Fruit fly (Drosophila melanogaster): ENCODE results near the gene CG32119.
A peak's percentile ranks its signal among the peaks of the same experiment; 100 is the strongest.

Gene CG32119

DNA sequence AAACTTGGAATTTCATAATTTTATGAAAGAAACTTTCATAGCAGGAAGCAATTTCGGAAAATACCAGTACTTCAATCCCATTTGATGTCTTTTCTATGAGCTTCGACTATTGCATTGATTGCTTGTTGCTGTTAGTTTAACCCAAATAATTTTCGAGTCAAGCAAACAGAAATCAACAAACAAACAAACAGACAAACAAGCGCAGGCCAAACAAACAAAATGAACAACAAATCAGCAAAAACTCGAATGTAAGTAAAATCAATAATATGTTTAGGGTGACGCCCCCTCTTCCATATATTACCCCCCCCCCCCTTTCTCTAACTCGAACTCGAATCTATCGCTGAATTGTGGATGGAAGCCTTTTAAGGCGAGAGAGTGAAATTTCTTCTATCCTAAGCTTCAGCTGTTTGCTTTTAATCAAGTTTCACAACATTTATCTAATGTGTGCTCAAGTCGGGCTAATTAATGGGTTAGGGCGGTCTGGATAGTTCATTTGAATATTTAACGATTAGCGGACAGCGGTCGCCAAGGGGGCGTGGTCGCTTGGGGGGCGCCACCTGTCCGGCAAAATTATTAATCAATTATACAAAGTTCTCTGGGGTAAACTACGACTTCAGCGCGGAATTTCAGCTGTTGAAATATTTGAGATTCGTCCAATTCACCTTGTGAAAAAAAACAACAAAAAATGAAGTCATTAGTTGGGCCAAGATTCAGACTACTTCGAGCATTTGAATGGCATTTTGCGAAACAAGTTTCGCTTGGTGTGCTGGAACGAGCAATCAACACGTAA lies 12.8 kb downstream of the CG32119 start (continued):
- TF ChIP-seq HmgZ (tag; optimal IDR thresholded peaks at IDR 0.05) (peak; percentile 30), CG12659 (GFP tag; optimal IDR thresholded peaks at IDR 0.05) (peak; percentile 21), lola (GFP tag; optimal IDR thresholded peaks at IDR 0.05) (peak in 1 of 3 experiments; percentile 68), inv (GFP tag; IDR thresholded peaks at IDR 0.05; ENCODE audit: partially characterized antibody) (no peak), NC2α (GFP tag; optimal IDR thresholded peaks at IDR 0.05) (peak; percentile 73), ken (GFP tag; IDR thresholded peaks at IDR 0.05) (0 out of 3 replicates have a peak, but pooled peaks have one; percentile 19), CG1233 (GFP tag; optimal IDR thresholded peaks at IDR 0.05) (peak; percentile 81), aop (GFP tag; IDR thresholded peaks at IDR 0.05) (no peak), CG17361 (GFP tag; IDR thresholded peaks at IDR 0.05) (peak; percentile 51; the same call in 1 of the 3 replicates), pnt (GFP tag; optimal IDR thresholded peaks at IDR 0.05) (peak; percentile 23), CG17802 (tag; optimal IDR thresholded peaks at IDR 0.05) (peak; percentile 63), luna (GFP tag; optimal IDR thresholded peaks at IDR 0.05) (no peak), D19A (tag; optimal IDR thresholded peaks at IDR 0.05) (peak; percentile 57), CG14667 (GFP tag; IDR thresholded peaks at IDR 0.05) (no peak), Camta (GFP tag; optimal IDR thresholded peaks at IDR 0.05) (peak; percentile 79), CG7786 (GFP tag; optimal IDR thresholded peaks at IDR 0.05) (peak; percentile 45), Awh (GFP tag; IDR thresholded peaks at IDR 0.05) (peak; percentile 70), her (GFP tag; optimal IDR thresholded peaks at IDR 0.05) (peak; percentile 37), CG11504 (tag; optimal IDR thresholded peaks at IDR 0.05) (peak; percentile 72), slou (GFP tag; optimal IDR thresholded peaks at IDR 0.05) (no peak), Sin3A (optimal IDR thresholded peaks at IDR 0.05) (no peak), H2.0 (GFP tag; IDR thresholded peaks at IDR 0.05) (0 out of 2 replicates have a peak, but pooled peaks have one; percentile 6), CG12236 (GFP tag; optimal IDR thresholded peaks at IDR 0.05) (peak; percentile 82), tup (GFP tag; optimal IDR thresholded peaks at IDR 0.05) (peak; percentile 73), gce (GFP tag; IDR thresholded peaks at IDR 0.05) (peak; percentile 81; the same call in 2 of the 3 replicates), Jarid2 (GFP tag; optimal IDR thresholded peaks at IDR 0.05) (peak; percentile 59), CG15073 (GFP tag; optimal IDR thresholded peaks at IDR 0.05) (no peak), HLHmδ (GFP tag; optimal IDR thresholded peaks at IDR 0.05) (peak; percentile 81), CG4854 (GFP tag; optimal IDR thresholded peaks at IDR 0.05) (peak; percentile 68), CG11093 (GFP tag; IDR thresholded peaks at IDR 0.05) (peak; percentile 46; the same call in 1 of the 3 replicates), CG34422 (GFP tag; IDR thresholded peaks at IDR 0.05) (no peak), CG31365 (tag; optimal IDR thresholded peaks at IDR 0.05) (peak; percentile 78), chm (GFP tag; IDR thresholded peaks at IDR 0.05) (peak; percentile 58; the same call in 1 of the 2 replicates), CG2202 (tag; optimal IDR thresholded peaks at IDR 0.05) (peak; percentile 94), Chrac-16 (GFP tag; optimal IDR thresholded peaks at IDR 0.05) (no peak), BtbVII (GFP tag; optimal IDR thresholded peaks at IDR 0.05) (peak; percentile 75), CG16813 (GFP tag; IDR thresholded peaks at IDR 0.05; ENCODE audit: partially characterized antibody) (no peak), zen (tag; optimal IDR thresholded peaks at IDR 0.05) (peak; percentile 51), ap (GFP tag; IDR thresholded peaks at IDR 0.05) (peak; percentile 67; the same call in 1 of the 2 replicates), odd (GFP tag; optimal IDR thresholded peaks at IDR 0.05) (peak; percentile 82), shn (GFP tag; optimal IDR thresholded peaks at IDR 0.05) (peak; percentile 16), zf30C (GFP tag; optimal IDR thresholded peaks at IDR 0.05) (no peak), Lim3 (GFP tag; IDR thresholded peaks at IDR 0.05) (no peak), CG9215 (GFP tag; IDR thresholded peaks at IDR 0.05) (no peak), CG30431 (GFP tag; optimal IDR thresholded peaks at IDR 0.05) (peak; percentile 5), CoRest (tag; optimal IDR thresholded peaks at IDR 0.05) (peak; percentile 45), phol (tag; optimal IDR thresholded peaks at IDR 0.05) (peak; percentile 41), sisA (GFP tag; IDR thresholded peaks at IDR 0.05) (no peak), btn (GFP tag; optimal IDR thresholded peaks at IDR 0.05) (peak; percentile 66)

Measured in whole organism, embryonic.